Worm (Caenorhabditis elegans) whole organism, mixed stage, embryonic: ENCODE measurements around the gene Y54G2A.48.

ENCODE experiments used
- blmp-1 ChIP-seq: fragments of 150-350 bp; optimal IDR thresholded peaks from 2 replicates; lab custom pipeline; 2014; ENCODE audit warnings: missing biosample characterization, missing genetic modification characterization
- ceh-43 ChIP-seq: fragments of 200-800 bp; sonication (Bioruptor generic); optimal IDR thresholded peaks from 2 replicates; lab custom pipeline; 2018; ENCODE audit warnings: mild to moderate bottlenecking, missing genetic modification characterization, moderate library complexity, missing compliant biosample characterization
- ces-1 ChIP-seq: fragments of 150-350 bp; optimal IDR thresholded peaks from 2 replicates; lab custom pipeline; 2014; ENCODE audit warnings: missing biosample characterization, missing genetic modification reagents, missing genetic modification characterization
- elt-3 ChIP-seq: fragments of 150-350 bp; optimal IDR thresholded peaks from 2 replicates; lab custom pipeline; 2014; ENCODE audit warnings: missing biosample characterization, missing genetic modification characterization
- flh-1 ChIP-seq: fragments of 200-800 bp; sonication (Bioruptor generic); optimal IDR thresholded peaks from 2 replicates; lab custom pipeline; 2018; ENCODE audit warnings: mild to moderate bottlenecking, missing genetic modification characterization, moderate library complexity, missing compliant biosample characterization
- hlh-1 ChIP-seq: fragments of 150-350 bp; optimal IDR thresholded peaks from 2 replicates; lab custom pipeline; 2014; ENCODE audit warnings: missing biosample characterization, missing genetic modification reagents, missing genetic modification characterization
- lin-13 ChIP-seq: fragments of 150-350 bp; optimal IDR thresholded peaks from 2 replicates; lab custom pipeline; 2014; ENCODE audit warnings: missing biosample characterization, missing genetic modification characterization
- nhr-237 ChIP-seq: fragments of 150-350 bp; optimal IDR thresholded peaks from 2 replicates; lab custom pipeline; 2014; ENCODE audit warnings: missing biosample characterization, missing genetic modification characterization
- nhr-28 ChIP-seq: fragments of 150-350 bp; optimal IDR thresholded peaks from 2 replicates; lab custom pipeline; 2014; ENCODE audit warnings: missing biosample characterization, missing genetic modification characterization
- snpc-4 ChIP-seq: fragments of 150-350 bp; optimal IDR thresholded peaks from 2 replicates; lab custom pipeline; 2014; ENCODE audit warnings: missing biosample characterization, missing genetic modification characterization
- unc-62 ChIP-seq: fragments of 150-350 bp; optimal IDR thresholded peaks from 2 replicates; lab custom pipeline; 2014; ENCODE audit warnings: missing biosample characterization, missing genetic modification reagents, missing genetic modification characterization

- TF ChIP-seq hlh-1 (tag; lab: Kevin White, UChicago) (no peak), ces-1 (GFP tag; lab: Kevin White, UChicago) (no peak), nhr-237 (no peak), blmp-1 (tag; lab: Kevin White, UChicago) (no peak), lin-13 (tag; lab: Kevin White, UChicago) (no peak), nhr-28 (no peak), ceh-43 (GFP tag; lab: Kevin White, UChicago) (no peak), elt-3 (no peak), snpc-4 (tag; lab: Kevin White, UChicago) (no peak), flh-1 (GFP tag; lab: Kevin White, UChicago) (no peak), unc-62 (GFP tag; lab: Kevin White, UChicago) (no peak)
Observed at ce11 chrIV:2823446-2823845, 9.0 kb downstream of the Y54G2A.48 start, which contains the start of gene clec-80.
